Fruit fly (Drosophila melanogaster) S2 (cell line): Measurements from ENCODE around the gene RNaseX25.

Experiments
- CG8478 ChIP-seq: fragments of >200 bp; optimal IDR thresholded peaks from 2 replicates; lab custom pipeline; 2018
- CTCF ChIP-seq, 2 experiments: fragments of >200 bp; optimal IDR thresholded peaks; 2 replicates each; lab custom pipeline; 2018

RNaseX25 gene

dm6 chr3L:7970442-7970841, at the start of gene RNaseX25:
RNaseX25 (plus strand) TSS chr3L:7970588.
- TF ChIP-seq CG8478 (no peak), CTCF (optimal IDR thresholded peaks at IDR 0.05; lab: Kevin White, UChicago) (no peak)

dm6 chr3L:7934200-7934599, 36.2 kb upstream of the RNaseX25 start:
- TF ChIP-seq CTCF (optimal IDR thresholded peaks at IDR 0.05; lab: Kevin White, UChicago), result no peak
- TF ChIP-seq CG8478, result no peak

- TF ChIP-seq CTCF (optimal IDR thresholded peaks at IDR 0.05; lab: Kevin White, UChicago) (no peak), CG8478 (no peak)
These were observed 35.5 kb upstream of the RNaseX25 start for dm6 chr3L:7934857-7935256.

- TF ChIP-seq CG8478 (no peak), CTCF (optimal IDR thresholded peaks at IDR 0.05; lab: Kevin White, UChicago) (no peak)
These were observed 34.9 kb upstream of the RNaseX25 start for dm6 chr3L:7935409-7935932.

dm6 chr3L:7935933-7936494, 34.4 kb upstream of the RNaseX25 start, which contains the start of the genes syd and Srp9:
syd (minus strand) TSS chr3L:7936120.
Srp9 (plus strand) TSS chr3L:7936373.
- no peak for TF ChIP-seq CTCF (optimal IDR thresholded peaks at IDR 0.05; lab: Kevin White, UChicago)
- TF ChIP-seq CG8478, result no peak

- TF ChIP-seq CTCF (optimal IDR thresholded peaks at IDR 0.05; lab: Kevin White, UChicago), result no peak
- TF ChIP-seq CG8478, result no peak
These were observed 31.8 kb upstream of the RNaseX25 start for dm6 chr3L:7938638-7939037.

- TF ChIP-seq CG8478 (no peak), CTCF (optimal IDR thresholded peaks at IDR 0.05; lab: Kevin White, UChicago) (no peak)
These were observed 29.7 kb upstream of the RNaseX25 start for dm6 chr3L:7940558-7941238.

- TF ChIP-seq CTCF (optimal IDR thresholded peaks at IDR 0.05; lab: Kevin White, UChicago) (peak; percentile 51 to 68), CG8478 (no peak)
These were observed 28.9 kb upstream of the RNaseX25 start for dm6 chr3L:7941514-7941913.

dm6 chr3L:7942403-7942952, 27.9 kb upstream of the RNaseX25 start:
- TF ChIP-seq CTCF (optimal IDR thresholded peaks at IDR 0.05; lab: Kevin White, UChicago), result no peak
- TF ChIP-seq CG8478, result no peak

- no peak for TF ChIP-seq CTCF (optimal IDR thresholded peaks at IDR 0.05; lab: Kevin White, UChicago)
These were observed 27.3 kb upstream of the RNaseX25 start for dm6 chr3L:7943046-7943445.

dm6 chr3L:7943950-7944349, 26.4 kb upstream of the RNaseX25 start:
- TF ChIP-seq CTCF (optimal IDR thresholded peaks at IDR 0.05; lab: Kevin White, UChicago) (no peak), CG8478 (no peak)

- TF ChIP-seq CG8478 (no peak), CTCF (optimal IDR thresholded peaks at IDR 0.05; lab: Kevin White, UChicago) (no peak)
These were observed 24.2 kb upstream of the RNaseX25 start, which contains the start of gene CG43880 for dm6 chr3L:7946222-7946621. CG43880 (minus strand) TSS chr3L:7946322.

dm6 chr3L:7947880-7948286, 22.5 kb upstream of the RNaseX25 start, which contains the start of gene exex:
exex (plus strand) TSS chr3L:7948186.
- TF ChIP-seq CTCF (optimal IDR thresholded peaks at IDR 0.05; lab: Kevin White, UChicago) (peak in 1 of 2 experiments; percentile 1), CG8478 (no peak)

- TF ChIP-seq CTCF (optimal IDR thresholded peaks at IDR 0.05; lab: Kevin White, UChicago) (no peak), CG8478 (no peak)
These were observed 20.6 kb upstream of the RNaseX25 start for dm6 chr3L:7949778-7950177.

- TF ChIP-seq CTCF (optimal IDR thresholded peaks at IDR 0.05; lab: Kevin White, UChicago), result no peak
- no peak for TF ChIP-seq CG8478
These were observed 18.5 kb upstream of the RNaseX25 start for dm6 chr3L:7951841-7952240.

- TF ChIP-seq CG8478 (no peak), CTCF (optimal IDR thresholded peaks at IDR 0.05; lab: Kevin White, UChicago) (no peak)
These were observed 17.8 kb upstream of the RNaseX25 start for dm6 chr3L:7952560-7952959.
